Worm (Caenorhabditis elegans) whole organism, L2 larva: Measurements from ENCODE around the gene timm-17B.1.

Experiments used
- C34F6.9 ChIP-seq: fragments of 150-350 bp; optimal IDR thresholded peaks from 2 replicates; lab custom pipeline; 2014; ENCODE audit warnings: missing biosample characterization, missing genetic modification characterization
- F13H6.1 ChIP-seq: sonication (generic microtip); optimal IDR thresholded peaks from 2 replicates; lab custom pipeline; 2016; ENCODE audit warnings: missing genetic modification characterization, missing compliant biosample characterization
- R02D3.7 ChIP-seq: fragments of 150-350 bp; optimal IDR thresholded peaks from 2 replicates; lab custom pipeline; 2014; ENCODE audit warnings: missing biosample characterization, missing genetic modification characterization
- Y55F3AM.14 ChIP-seq: fragments of 200-800 bp; sonication (Bioruptor generic); optimal IDR thresholded peaks from 2 replicates; lab custom pipeline; 2018; ENCODE audit warnings: mild to moderate bottlenecking, missing genetic modification characterization, missing compliant biosample characterization
- ZK546.5 ChIP-seq: sonication (generic microtip); optimal IDR thresholded peaks from 2 replicates; lab custom pipeline; 2017; ENCODE audit warnings: missing biosample characterization, missing genetic modification characterization
- alr-1 ChIP-seq: fragments of 150-350 bp; optimal IDR thresholded peaks from 2 replicates; lab custom pipeline; 2014; ENCODE audit warnings: missing biosample characterization, missing genetic modification characterization
- ama-1 ChIP-seq: fragments of 150-350 bp; optimal IDR thresholded peaks from 2 replicates; lab custom pipeline; 2018; ENCODE audit warnings: inconsistent platforms
- blmp-1 ChIP-seq: sonication (generic microtip); optimal IDR thresholded peaks from 2 replicates; lab custom pipeline; 2017; ENCODE audit warnings: missing genetic modification characterization, mild to moderate bottlenecking, missing compliant biosample characterization, antibody characterized with exemption, moderate library complexity; ENCODE audit not compliant: insufficient read depth
- ceh-16 ChIP-seq: fragments of 150-350 bp; optimal IDR thresholded peaks from 2 replicates; lab custom pipeline; 2014; ENCODE audit warnings: missing biosample characterization, missing genetic modification characterization
- ceh-82 ChIP-seq: fragments of 150-350 bp; optimal IDR thresholded peaks from 2 replicates; lab custom pipeline; 2014; ENCODE audit warnings: missing biosample characterization, missing genetic modification characterization
- crh-2 ChIP-seq: sonication (generic microtip); optimal IDR thresholded peaks from 2 replicates; lab custom pipeline; 2017; ENCODE audit warnings: missing biosample characterization, missing genetic modification characterization
- dmd-4 ChIP-seq: sonication (generic microtip); optimal IDR thresholded peaks from 2 replicates; lab custom pipeline; 2017; ENCODE audit warnings: missing biosample characterization, missing genetic modification characterization
- egl-27 ChIP-seq: sonication (generic microtip); optimal IDR thresholded peaks from 3 replicates; lab custom pipeline; 2017; ENCODE audit warnings: missing biosample characterization, missing genetic modification reagents, missing genetic modification characterization
- elt-1 ChIP-seq: fragments of 150-350 bp; optimal IDR thresholded peaks from 2 replicates; lab custom pipeline; 2014; ENCODE audit warnings: missing biosample characterization, missing genetic modification characterization
- elt-3 ChIP-seq: sonication (generic microtip); optimal IDR thresholded peaks from 2 replicates; lab custom pipeline; 2017; ENCODE audit warnings: missing biosample characterization, missing genetic modification characterization
- fos-1 ChIP-seq: fragments of 150-350 bp; optimal IDR thresholded peaks from 2 replicates; lab custom pipeline; 2014; ENCODE audit warnings: missing biosample characterization, missing genetic modification characterization
- gmeb-1 ChIP-seq: fragments of 150-350 bp; optimal IDR thresholded peaks from 2 replicates; lab custom pipeline; 2014; ENCODE audit warnings: missing biosample characterization, missing genetic modification characterization
- lin-11 ChIP-seq: fragments of 150-350 bp; sonication (generic microtip); optimal IDR thresholded peaks from 2 replicates; lab custom pipeline; 2014; ENCODE audit warnings: missing biosample characterization, missing genetic modification characterization, inconsistent platforms, mixed read lengths
- lin-13 ChIP-seq: fragments of 150-350 bp; optimal IDR thresholded peaks from 2 replicates; lab custom pipeline; 2014; ENCODE audit warnings: missing biosample characterization, missing genetic modification reagents, missing genetic modification characterization
- lin-39 ChIP-seq: fragments of 150-350 bp; optimal IDR thresholded peaks from 2 replicates; lab custom pipeline; 2014; ENCODE audit warnings: missing biosample characterization, missing genetic modification reagents, missing genetic modification characterization
- lsy-2 ChIP-seq, 2 experiments: fragments of 150-350 bp in 1 of 2; sonication (generic microtip) in 1 of 2; optimal IDR thresholded peaks; 2 replicates each; lab custom pipeline; 2014 to 2017; ENCODE audit warnings: missing biosample characterization in 2 of 2, missing genetic modification characterization in 2 of 2
- mab-5 ChIP-seq: fragments of 150-350 bp; optimal IDR thresholded peaks from 2 replicates; lab custom pipeline; 2014; ENCODE audit warnings: missing biosample characterization, missing genetic modification characterization
- mbf-1 ChIP-seq: sonication (generic microtip); optimal IDR thresholded peaks from 2 replicates; lab custom pipeline; 2017; ENCODE audit warnings: missing biosample characterization, missing genetic modification characterization
- mdl-1 ChIP-seq, 2 experiments: fragments of 150-350 bp in 1 of 2; sonication (generic microtip) in 1 of 2; optimal IDR thresholded peaks; 2 replicates each; lab custom pipeline; 2017; ENCODE audit warnings: missing biosample characterization in 2 of 2, missing genetic modification characterization in 2 of 2
- nhr-10 ChIP-seq: sonication (generic microtip); optimal IDR thresholded peaks from 2 replicates; lab custom pipeline; 2017; ENCODE audit warnings: missing biosample characterization, missing genetic modification characterization
- nhr-11 ChIP-seq: fragments of 150-350 bp; optimal IDR thresholded peaks from 2 replicates; lab custom pipeline; 2014; ENCODE audit warnings: missing biosample characterization, missing genetic modification characterization
- nhr-12 ChIP-seq: fragments of 150-350 bp; optimal IDR thresholded peaks from 2 replicates; lab custom pipeline; 2014; ENCODE audit warnings: missing biosample characterization, missing genetic modification characterization
- nhr-129 ChIP-seq: fragments of 150-350 bp; optimal IDR thresholded peaks from 2 replicates; lab custom pipeline; 2014; ENCODE audit warnings: missing biosample characterization, missing genetic modification characterization
- nhr-21 ChIP-seq: fragments of 150-350 bp; optimal IDR thresholded peaks from 2 replicates; lab custom pipeline; 2014; ENCODE audit warnings: missing biosample characterization, missing genetic modification characterization
- nhr-23 ChIP-seq: fragments of 150-350 bp; optimal IDR thresholded peaks from 2 replicates; lab custom pipeline; 2014; ENCODE audit warnings: missing biosample characterization, missing genetic modification reagents, missing genetic modification characterization
- nhr-25 ChIP-seq: fragments of 150-350 bp; sonication (generic microtip); optimal IDR thresholded peaks from 3 replicates; lab custom pipeline; 2014; ENCODE audit warnings: missing biosample characterization, missing genetic modification characterization
- nhr-6 ChIP-seq: fragments of 150-350 bp; optimal IDR thresholded peaks from 2 replicates; lab custom pipeline; 2014; ENCODE audit warnings: missing biosample characterization, missing genetic modification characterization
- nhr-77 ChIP-seq: fragments of 150-350 bp; optimal IDR thresholded peaks from 2 replicates; lab custom pipeline; 2014; ENCODE audit warnings: missing biosample characterization, missing genetic modification characterization
- peb-1 ChIP-seq: fragments of 150-350 bp; optimal IDR thresholded peaks from 2 replicates; lab custom pipeline; 2014; ENCODE audit warnings: missing biosample characterization, missing genetic modification characterization
- skn-1 ChIP-seq: sonication (generic microtip); optimal IDR thresholded peaks from 2 replicates; lab custom pipeline; 2017; ENCODE audit warnings: missing biosample characterization, missing genetic modification characterization
- sma-3 ChIP-seq: sonication (generic microtip); optimal IDR thresholded peaks from 2 replicates; lab custom pipeline; 2016; ENCODE audit warnings: missing genetic modification reagents, missing genetic modification characterization, missing compliant biosample characterization
- sma-9 ChIP-seq, 2 experiments: fragments of 150-350 bp in 1 of 2; sonication (generic microtip) in 1 of 2; optimal IDR thresholded peaks; 2 replicates each; lab custom pipeline; 2014 to 2016; ENCODE audit warnings: missing genetic modification characterization in 2 of 2, mild to moderate bottlenecking in 1 of 2, missing biosample characterization in 1 of 2, missing compliant biosample characterization in 1 of 2, missing genetic modification reagents in 1 of 2, moderate library complexity in 1 of 2
- snpc-4 ChIP-seq: fragments of 150-350 bp; optimal IDR thresholded peaks from 2 replicates; lab custom pipeline; 2014; ENCODE audit warnings: missing biosample characterization, missing genetic modification characterization
- unc-55 ChIP-seq: fragments of 150-350 bp; sonication (generic microtip); optimal IDR thresholded peaks from 3 replicates; lab custom pipeline; 2014; ENCODE audit warnings: missing biosample characterization, missing genetic modification reagents, missing genetic modification characterization
- unc-62 ChIP-seq: fragments of 150-350 bp; optimal IDR thresholded peaks from 2 replicates; lab custom pipeline; 2014; ENCODE audit warnings: missing biosample characterization, missing genetic modification reagents, missing genetic modification characterization
- zag-1 ChIP-seq: fragments of 150-350 bp; optimal IDR thresholded peaks from 2 replicates; lab custom pipeline; 2014; ENCODE audit warnings: missing biosample characterization, missing genetic modification characterization
- ztf-1 ChIP-seq: fragments of 200-800 bp; sonication (Bioruptor generic); conservative IDR thresholded peaks from 2 replicates; pipeline ENCODE4 v1.3.6; 2022; ENCODE audit warnings: missing genetic modification characterization, missing compliant biosample characterization
- ztf-4 ChIP-seq: fragments of 150-350 bp; optimal IDR thresholded peaks from 2 replicates; lab custom pipeline; 2014; ENCODE audit warnings: missing biosample characterization, missing genetic modification characterization

Gene timm-17B.1

ce11 chrIV:4745422-4745821 lies at the start of gene timm-17B.1:
timm-17B.1 (minus strand) TSS chrIV:4745492.
- no peak for TF ChIP-seq blmp-1
- peak; percentile 62 for TF ChIP-seq R02D3.7 (tag; lab: Kevin White, UChicago)
- TF ChIP-seq ama-1 (lab: Kevin White, UChicago) = peak; percentile 27
- TF ChIP-seq gmeb-1 (tag; lab: Kevin White, UChicago) = peak; percentile 84
- no peak for TF ChIP-seq nhr-10 (tag; lab: Kevin White, UChicago)
- TF ChIP-seq nhr-21 (tag; lab: Kevin White, UChicago) = peak; percentile 43
- TF ChIP-seq ceh-16 (tag; lab: Kevin White, UChicago) = peak; percentile 36
- TF ChIP-seq lin-11 (tag; lab: Kevin White, UChicago) = no peak
- TF ChIP-seq lsy-2 (tag; optimal IDR thresholded peaks at IDR 0.05; lab: Kevin White, UChicago) = peak; percentile 93 to 96
- TF ChIP-seq nhr-6 = peak; percentile 37
- TF ChIP-seq crh-2 (tag; lab: Kevin White, UChicago) = peak; percentile 74
- TF ChIP-seq mab-5 = peak; percentile 78
- peak; percentile 13 for TF ChIP-seq snpc-4 (tag; lab: Kevin White, UChicago)
- peak; percentile 73 for TF ChIP-seq nhr-25 (tag; lab: Kevin White, UChicago)
- TF ChIP-seq lin-13 = peak; percentile 60
- no peak for TF ChIP-seq alr-1 (tag; lab: Kevin White, UChicago)
- TF ChIP-seq dmd-4 (tag; lab: Kevin White, UChicago) = peak; percentile 2
- peak; percentile 49 for TF ChIP-seq sma-3 (GFP tag; lab: Kevin White, UChicago)
- no peak for TF ChIP-seq egl-27 (tag; lab: Kevin White, UChicago)
- peak in 1 of 2 experiments; percentile 9 for TF ChIP-seq mdl-1 (tag; optimal IDR thresholded peaks at IDR 0.05; lab: Kevin White, UChicago)
- peak; percentile 35 for TF ChIP-seq F13H6.1
- TF ChIP-seq ztf-4 (tag; lab: Kevin White, UChicago) = no peak
- TF ChIP-seq nhr-129 (tag; lab: Kevin White, UChicago) = peak; percentile 69
- TF ChIP-seq C34F6.9 (tag; lab: Kevin White, UChicago) = peak; percentile 93
- TF ChIP-seq sma-9 (GFP tag; optimal IDR thresholded peaks at IDR 0.05; lab: Kevin White, UChicago) = peak; percentile 60
- no peak for TF ChIP-seq sma-9 (tag; optimal IDR thresholded peaks at IDR 0.05; lab: Kevin White, UChicago)
- TF ChIP-seq unc-55 (GFP tag; lab: Kevin White, UChicago) = peak; percentile 82

- no peak for TF ChIP-seq zag-1 (tag; lab: Kevin White, UChicago)
- no peak for TF ChIP-seq peb-1 (tag; lab: Kevin White, UChicago)
- TF ChIP-seq ztf-4 (tag; lab: Kevin White, UChicago) = no peak
- TF ChIP-seq gmeb-1 (tag; lab: Kevin White, UChicago) = no peak
- no peak for TF ChIP-seq skn-1 (tag; lab: Kevin White, UChicago)
- TF ChIP-seq elt-1 = no peak
- TF ChIP-seq sma-9 (GFP tag; optimal IDR thresholded peaks at IDR 0.05; lab: Kevin White, UChicago) = no peak
- no peak for TF ChIP-seq sma-9 (tag; optimal IDR thresholded peaks at IDR 0.05; lab: Kevin White, UChicago)
- TF ChIP-seq alr-1 (tag; lab: Kevin White, UChicago) = no peak
- TF ChIP-seq nhr-21 (tag; lab: Kevin White, UChicago) = no peak
- no peak for TF ChIP-seq unc-62 (GFP tag; lab: Kevin White, UChicago)
- TF ChIP-seq ceh-82 (tag; lab: Kevin White, UChicago) = no peak
- TF ChIP-seq ztf-1 (GFP tag; lab: Robert Waterston, UW) = no peak
- no peak for TF ChIP-seq lin-13
- no peak for TF ChIP-seq fos-1 (tag; lab: Kevin White, UChicago)
- TF ChIP-seq lsy-2 (tag; optimal IDR thresholded peaks at IDR 0.05; lab: Kevin White, UChicago) = no peak
- no peak for TF ChIP-seq ZK546.5
- TF ChIP-seq mbf-1 (tag; lab: Kevin White, UChicago) = no peak
- TF ChIP-seq R02D3.7 (tag; lab: Kevin White, UChicago) = no peak
- no peak for TF ChIP-seq snpc-4 (tag; lab: Kevin White, UChicago)
- no peak for TF ChIP-seq elt-3
Observed at ce11 chrIV:4789445-4789844, 44.2 kb upstream of the timm-17B.1 start, which contains the start of gene R11E3.1. R11E3.1 (plus strand) TSS chrIV:4789745.

ce11 chrIV:4788332-4788731 lies 43.0 kb upstream of the timm-17B.1 start, which contains the start of gene nhr-104:
nhr-104 (minus strand) TSS chrIV:4788692.
- TF ChIP-seq unc-62 (GFP tag; lab: Kevin White, UChicago) (no peak), C34F6.9 (tag; lab: Kevin White, UChicago) (peak; percentile 47), elt-3 (no peak), sma-3 (GFP tag; lab: Kevin White, UChicago) (peak; percentile 59), gmeb-1 (tag; lab: Kevin White, UChicago) (peak; percentile 54), egl-27 (tag; lab: Kevin White, UChicago) (no peak), Y55F3AM.14 (GFP tag; lab: Kevin White, UChicago) (no peak), ama-1 (lab: Kevin White, UChicago) (no peak), blmp-1 (peak; percentile 5), ZK546.5 (no peak), peb-1 (tag; lab: Kevin White, UChicago) (no peak), fos-1 (tag; lab: Kevin White, UChicago) (peak; percentile 65), unc-55 (GFP tag; lab: Kevin White, UChicago) (no peak), mbf-1 (tag; lab: Kevin White, UChicago) (no peak), mab-5 (no peak), alr-1 (tag; lab: Kevin White, UChicago) (no peak), nhr-25 (tag; lab: Kevin White, UChicago) (peak; percentile 60), mdl-1 (tag; optimal IDR thresholded peaks at IDR 0.05; lab: Kevin White, UChicago) (peak in 1 of 2 experiments; percentile 36), ceh-82 (tag; lab: Kevin White, UChicago) (no peak), lsy-2 (tag; optimal IDR thresholded peaks at IDR 0.05; lab: Kevin White, UChicago) (peak in 1 of 2 experiments; percentile 56), elt-1 (no peak), lin-39 (tag; lab: Kevin White, UChicago) (no peak), skn-1 (tag; lab: Kevin White, UChicago) (peak; percentile 78), ztf-1 (GFP tag; lab: Robert Waterston, UW) (no peak), nhr-10 (tag; lab: Kevin White, UChicago) (no peak), nhr-12 (tag; lab: Kevin White, UChicago) (no peak), nhr-6 (no peak), ztf-4 (tag; lab: Kevin White, UChicago) (no peak), nhr-77 (tag; lab: Kevin White, UChicago) (no peak), nhr-21 (tag; lab: Kevin White, UChicago) (peak; percentile 38), lin-13 (no peak), nhr-11 (tag; lab: Kevin White, UChicago) (no peak), nhr-23 (tag; lab: Kevin White, UChicago) (no peak), crh-2 (tag; lab: Kevin White, UChicago) (peak; percentile 68)
